Worm (Caenorhabditis elegans) whole organism, L1 larva: ENCODE measurements around the gene C52B11.5.

Experiments used
- C04F5.9 ChIP-seq: sonication (generic microtip); optimal IDR thresholded peaks from 2 replicates; lab custom pipeline; 2016; ENCODE audit warnings: missing genetic modification characterization, missing compliant biosample characterization
- ceh-82 ChIP-seq, 3 experiments: fragments of 150-350 bp in 1 of 3; sonication (generic microtip) in 2 of 3; optimal IDR thresholded peaks; 2 replicates each; lab custom pipeline; 2014 to 2017; ENCODE audit warnings: missing biosample characterization in 3 of 3, missing genetic modification characterization in 3 of 3
- elt-3 ChIP-seq, 6 experiments: fragments of 150-350 bp in 1 of 6; sonication (generic microtip); optimal IDR thresholded peaks; 2 replicates each; lab custom pipeline; 2017 to 2018; ENCODE audit warnings: missing biosample characterization in 6 of 6, missing genetic modification characterization in 6 of 6, inconsistent platforms in 1 of 6
- fkh-10 ChIP-seq: sonication (generic microtip); optimal IDR thresholded peaks from 2 replicates; lab custom pipeline; 2017; ENCODE audit warnings: missing biosample characterization, missing genetic modification reagents, missing genetic modification characterization
- lsy-2 ChIP-seq, 2 experiments: fragments of 150-350 bp; optimal IDR thresholded peaks; 2 replicates each; lab custom pipeline; 2014; ENCODE audit warnings: missing biosample characterization in 2 of 2, missing genetic modification characterization in 2 of 2
- nhr-237 ChIP-seq: fragments of 150-350 bp; optimal IDR thresholded peaks from 2 replicates; lab custom pipeline; 2014; ENCODE audit warnings: missing biosample characterization, missing genetic modification characterization
- nhr-77 ChIP-seq: fragments of 150-350 bp; optimal IDR thresholded peaks from 2 replicates; lab custom pipeline; 2014; ENCODE audit warnings: missing biosample characterization, missing genetic modification characterization
- rnt-1 ChIP-seq: sonication (generic microtip); optimal IDR thresholded peaks from 2 replicates; lab custom pipeline; 2016; ENCODE audit warnings: mild to moderate bottlenecking, missing genetic modification characterization, moderate library complexity, missing compliant biosample characterization
- zag-1 ChIP-seq: fragments of 150-350 bp; optimal IDR thresholded peaks from 2 replicates; lab custom pipeline; 2014; ENCODE audit warnings: missing biosample characterization, missing genetic modification characterization

ce11 chrX:1242763-1243162 lies 29.8 kb upstream of the C52B11.5 start:
- TF ChIP-seq ceh-82 (tag; optimal IDR thresholded peaks at IDR 0.05; lab: Kevin White, UChicago) (no peak), lsy-2 (tag; optimal IDR thresholded peaks at IDR 0.05; lab: Kevin White, UChicago) (no peak), rnt-1 (tag; lab: Kevin White, UChicago) (no peak), zag-1 (tag; lab: Kevin White, UChicago) (no peak), C04F5.9 (tag; lab: Kevin White, UChicago) (no peak), fkh-10 (GFP tag; lab: Kevin White, UChicago) (no peak), elt-3 (tag; optimal IDR thresholded peaks at IDR 0.05; lab: Kevin White, UChicago) (no peak), nhr-237 (tag; lab: Kevin White, UChicago) (no peak), nhr-77 (no peak)
